Worm (Caenorhabditis elegans): ENCODE results near the gene Y45F3A.1.

- TF ChIP-seq W03F9.2 (tag; optimal IDR thresholded peaks at IDR 0.05) (no peak), dao-5 (tag; optimal IDR thresholded peaks at IDR 0.05) (no peak)
Measured at ce11 chrIII:10512570-10512969, 49.1 kb downstream of the Y45F3A.1 start.

Measured in whole organism, L4/young adult.